Fruit fly (Drosophila melanogaster) whole organism, prepupa: ENCODE data around the gene CG14662.
A peak's percentile ranks its signal among the peaks of the same experiment; 100 is the strongest.

Experiments used
- Blimp-1 ChIP-seq: fragments of 200-800 bp; sonication (Bioruptor generic); optimal IDR thresholded peaks from 3 replicates; lab custom pipeline; 2017; ENCODE audit warnings: missing biosample characterization, missing genetic modification characterization, mild to moderate bottlenecking, moderate library complexity, missing genetic modification reagents
- CG10669 ChIP-seq: fragments of 200-800 bp; sonication (Bioruptor generic); optimal IDR thresholded peaks from 3 replicates; lab custom pipeline; 2018; ENCODE audit warnings: missing biosample characterization, mild to moderate bottlenecking, missing genetic modification characterization, moderate library complexity
- CG11294 ChIP-seq: fragments of 200-800 bp; sonication (Bioruptor generic); IDR thresholded peaks from 2 replicates; pipeline ENCODE4 v1.3.6; 2022; ENCODE audit warnings: missing biosample characterization, missing genetic modification characterization
- CG11762 ChIP-seq: fragments of 200-800 bp; sonication (Bioruptor generic); optimal IDR thresholded peaks from 3 replicates; lab custom pipeline; 2016; ENCODE audit warnings: missing biosample characterization, missing genetic modification characterization; ENCODE audit not compliant: insufficient read depth
- CG11902 ChIP-seq: fragments of 200-800 bp; sonication (Bioruptor generic); optimal IDR thresholded peaks from 3 replicates; lab custom pipeline; 2016; ENCODE audit warnings: missing biosample characterization, missing genetic modification characterization
- CG15336 ChIP-seq: fragments of 200-800 bp; sonication (Bioruptor generic); IDR thresholded peaks from 2 replicates; pipeline ENCODE4 v1.3.6; 2022; ENCODE audit warnings: missing biosample characterization, missing genetic modification characterization
- CG16779 ChIP-seq: fragments of 200-800 bp; sonication (Bioruptor generic); optimal IDR thresholded peaks from 3 replicates; lab custom pipeline; 2017; ENCODE audit warnings: missing biosample characterization, mild to moderate bottlenecking, missing genetic modification characterization
- CG31627 ChIP-seq: fragments of 200-800 bp; sonication (Bioruptor generic); optimal IDR thresholded peaks from 3 replicates; lab custom pipeline; 2016; ENCODE audit warnings: missing biosample characterization, missing genetic modification characterization
- CG32006 ChIP-seq: fragments of 200-800 bp; sonication (Bioruptor generic); optimal IDR thresholded peaks from 3 replicates; lab custom pipeline; 2017; ENCODE audit warnings: missing biosample characterization, mild to moderate bottlenecking, missing genetic modification characterization
- CG34406 ChIP-seq: fragments of 200-800 bp; sonication (Bioruptor generic); optimal IDR thresholded peaks from 3 replicates; lab custom pipeline; 2016; ENCODE audit warnings: missing biosample characterization, missing genetic modification characterization
- CG4318 ChIP-seq: fragments of 200-800 bp; sonication (Bioruptor generic); optimal IDR thresholded peaks from 3 replicates; lab custom pipeline; 2017; ENCODE audit warnings: missing biosample characterization, mild to moderate bottlenecking, missing genetic modification characterization
- CG6163 ChIP-seq: fragments of 200-800 bp; sonication (Bioruptor generic); IDR thresholded peaks from 3 replicates; pipeline ENCODE4 v1.3.6; 2022; ENCODE audit warnings: missing biosample characterization, missing genetic modification characterization
- CG6792 ChIP-seq: fragments of 200-800 bp; sonication (Bioruptor generic); optimal IDR thresholded peaks from 3 replicates; lab custom pipeline; 2016; ENCODE audit warnings: missing biosample characterization, missing genetic modification characterization
- CG6808 ChIP-seq: fragments of 200-800 bp; sonication (Bioruptor generic); optimal IDR thresholded peaks from 3 replicates; lab custom pipeline; 2017; ENCODE audit warnings: missing biosample characterization, missing genetic modification characterization, mild to moderate bottlenecking, moderate library complexity, missing genetic modification reagents
- CG6854 ChIP-seq: fragments of 200-800 bp; sonication (Bioruptor generic); optimal IDR thresholded peaks from 2 replicates; lab custom pipeline; 2017; ENCODE audit warnings: missing biosample characterization, mild to moderate bottlenecking, missing genetic modification characterization
- CG7368 ChIP-seq: fragments of 200-800 bp; sonication (Bioruptor generic); optimal IDR thresholded peaks from 3 replicates; lab custom pipeline; 2016; ENCODE audit warnings: missing biosample characterization, missing genetic modification characterization
- CG8119 ChIP-seq: fragments of 200-800 bp; sonication (Bioruptor generic); IDR thresholded peaks from 3 replicates; pipeline ENCODE4 v1.3.6; 2022; ENCODE audit warnings: missing biosample characterization, missing genetic modification characterization
- CG8319 ChIP-seq: fragments of 200-800 bp; sonication (Bioruptor generic); optimal IDR thresholded peaks from 3 replicates; lab custom pipeline; 2016; ENCODE audit warnings: missing biosample characterization, missing genetic modification characterization
- Eip75B ChIP-seq: fragments of 200-800 bp; sonication (Bioruptor generic); optimal IDR thresholded peaks from 3 replicates; lab custom pipeline; 2016; ENCODE audit warnings: missing biosample characterization, missing genetic modification characterization
- Eip78C ChIP-seq: fragments of 200-800 bp; sonication (Bioruptor generic); peaks from one replicate; lab custom pipeline; 2016; ENCODE audit warnings: missing biosample characterization, missing genetic modification characterization
- Eip93F ChIP-seq: fragments of 200-800 bp; sonication (Bioruptor generic); optimal IDR thresholded peaks from 2 replicates; lab custom pipeline; 2016; ENCODE audit warnings: missing biosample characterization, mild to moderate bottlenecking, missing genetic modification characterization
- Ets21C ChIP-seq: fragments of 200-800 bp; sonication (Bioruptor generic); optimal IDR thresholded peaks from 3 replicates; lab custom pipeline; 2016; ENCODE audit warnings: missing biosample characterization, missing genetic modification characterization
- Ets96B ChIP-seq: fragments of 200-800 bp; optimal IDR thresholded peaks from 2 replicates; lab custom pipeline; 2019; ENCODE audit warnings: missing biosample characterization, mild to moderate bottlenecking, missing genetic modification characterization, moderate library complexity
- Gug ChIP-seq: fragments of 200-800 bp; sonication (Bioruptor generic); IDR thresholded peaks from 2 replicates; pipeline ENCODE4 v1.3.6; 2022; ENCODE audit warnings: missing biosample characterization, missing genetic modification characterization
- Hr38 ChIP-seq: sonication (Bioruptor generic); optimal IDR thresholded peaks from 2 replicates; lab custom pipeline; 2016; ENCODE audit warnings: missing biosample characterization, missing genetic modification characterization
- Lpt ChIP-seq: fragments of 200-800 bp; sonication (Bioruptor generic); optimal IDR thresholded peaks from 3 replicates; lab custom pipeline; 2016; ENCODE audit warnings: missing biosample characterization, missing genetic modification characterization
- Met ChIP-seq: fragments of 200-800 bp; sonication (Bioruptor generic); optimal IDR thresholded peaks from 3 replicates; lab custom pipeline; 2016; ENCODE audit warnings: missing biosample characterization, missing genetic modification characterization
- OdsH ChIP-seq: fragments of 200-800 bp; sonication (Bioruptor generic); optimal IDR thresholded peaks from 3 replicates; lab custom pipeline; 2016; ENCODE audit warnings: missing biosample characterization, missing genetic modification characterization
- Smox ChIP-seq: fragments of 200-800 bp; sonication (Bioruptor generic); optimal IDR thresholded peaks from 3 replicates; lab custom pipeline; 2016; ENCODE audit warnings: missing biosample characterization, missing genetic modification characterization
- Sox102F ChIP-seq: fragments of 200-800 bp; sonication (Bioruptor generic); optimal IDR thresholded peaks from 2 replicates; lab custom pipeline; 2016; ENCODE audit warnings: missing biosample characterization, mild to moderate bottlenecking, missing genetic modification characterization
- Sox15 ChIP-seq: fragments of 200-800 bp; sonication (Bioruptor generic); optimal IDR thresholded peaks from 3 replicates; lab custom pipeline; 2016; ENCODE audit warnings: missing biosample characterization, missing genetic modification characterization
- acj6 ChIP-seq: fragments of 200-800 bp; sonication (Bioruptor generic); optimal IDR thresholded peaks from 3 replicates; lab custom pipeline; 2016; ENCODE audit warnings: missing biosample characterization, missing genetic modification characterization
- cyc ChIP-seq: fragments of 200-800 bp; sonication (Bioruptor generic); optimal IDR thresholded peaks from 3 replicates; lab custom pipeline; 2016; ENCODE audit warnings: missing biosample characterization, missing genetic modification characterization
- dac ChIP-seq: fragments of 200-800 bp; sonication (Bioruptor generic); optimal IDR thresholded peaks from 2 replicates; lab custom pipeline; 2017; ENCODE audit warnings: missing biosample characterization, mild to moderate bottlenecking, missing genetic modification characterization
- dsx ChIP-seq: fragments of 200-800 bp; optimal IDR thresholded peaks from 3 replicates; lab custom pipeline; 2019; ENCODE audit warnings: missing biosample characterization, mild to moderate bottlenecking, missing genetic modification characterization, moderate library complexity; ENCODE audit not compliant: poor library complexity, severe bottlenecking
- eg ChIP-seq: fragments of 200-800 bp; sonication (Bioruptor generic); IDR thresholded peaks from 3 replicates; pipeline ENCODE4 v1.3.6; 2022; ENCODE audit warnings: missing biosample characterization, missing genetic modification characterization
- esn ChIP-seq: fragments of 200-800 bp; sonication (Bioruptor generic); optimal IDR thresholded peaks from 2 replicates; lab custom pipeline; 2016; ENCODE audit warnings: missing biosample characterization, mild to moderate bottlenecking, missing genetic modification characterization, moderate library complexity
- fd85E ChIP-seq: fragments of 200-800 bp; sonication (Bioruptor generic); optimal IDR thresholded peaks from 3 replicates; lab custom pipeline; 2016; ENCODE audit warnings: missing biosample characterization, missing genetic modification characterization
- fkh ChIP-seq: fragments of 200-800 bp; sonication (Bioruptor generic); optimal IDR thresholded peaks from 3 replicates; lab custom pipeline; 2017; ENCODE audit warnings: missing biosample characterization, mild to moderate bottlenecking, missing genetic modification characterization, moderate library complexity
- lz ChIP-seq: fragments of 200-800 bp; sonication (Bioruptor generic); optimal IDR thresholded peaks from 3 replicates; lab custom pipeline; 2016; ENCODE audit warnings: missing biosample characterization, missing genetic modification characterization
- pdm3 ChIP-seq: fragments of 200-800 bp; sonication (Bioruptor generic); optimal IDR thresholded peaks from 3 replicates; lab custom pipeline; 2016; ENCODE audit warnings: missing biosample characterization, missing genetic modification characterization
- salr ChIP-seq, 2 experiments: fragments of 200-800 bp; sonication (Bioruptor generic); optimal IDR thresholded peaks; 3 replicates each; lab custom pipeline; 2016 to 2018; ENCODE audit warnings: missing biosample characterization in 2 of 2, missing genetic modification characterization in 2 of 2, mild to moderate bottlenecking in 1 of 2
- spab ChIP-seq: fragments of 200-800 bp; sonication (Bioruptor generic); optimal IDR thresholded peaks from 2 replicates; lab custom pipeline; 2017; ENCODE audit warnings: missing biosample characterization, mild to moderate bottlenecking, missing genetic modification characterization, missing genetic modification reagents
- svp ChIP-seq: fragments of 200-800 bp; sonication (Bioruptor generic); peaks from one replicate; lab custom pipeline; 2016; ENCODE audit warnings: missing biosample characterization, missing genetic modification characterization
- topi ChIP-seq: fragments of 200-800 bp; sonication (Bioruptor generic); optimal IDR thresholded peaks from 3 replicates; lab custom pipeline; 2016; ENCODE audit warnings: missing biosample characterization, missing genetic modification characterization
- vri ChIP-seq: fragments of 200-800 bp; sonication (Bioruptor generic); optimal IDR thresholded peaks from 3 replicates; lab custom pipeline; 2016; ENCODE audit warnings: missing biosample characterization, mild to moderate bottlenecking, missing genetic modification characterization

Gene CG14662

DNA sequence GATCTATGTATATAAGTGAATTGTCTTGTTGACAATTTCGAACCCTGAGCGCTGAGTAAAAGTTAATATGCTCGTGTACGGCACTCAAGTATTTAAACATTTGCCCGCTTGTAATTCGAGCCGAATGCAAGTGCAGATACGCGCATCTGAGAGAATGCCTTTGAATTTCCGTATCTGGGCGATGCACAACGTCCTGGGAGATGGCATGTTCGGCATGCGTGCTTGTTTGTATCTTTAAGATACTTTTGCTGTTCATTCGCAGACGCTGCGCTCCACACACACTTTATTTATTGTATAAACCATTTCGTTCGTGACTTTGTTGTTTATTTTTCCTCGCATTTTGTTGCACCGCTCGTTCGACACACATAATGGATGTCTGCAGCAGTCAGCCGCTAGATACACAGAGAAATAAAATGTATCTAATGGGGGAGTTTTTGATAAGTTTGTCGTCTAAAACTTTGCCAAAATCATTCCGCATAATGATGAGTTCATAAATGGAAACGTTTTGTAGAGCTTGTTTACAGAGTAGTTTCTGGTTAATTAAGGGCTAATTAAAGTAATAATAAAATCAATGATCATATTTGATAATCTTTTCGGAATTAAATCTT is 10.2 kb downstream of the CG14662 start (continued):
- TF ChIP-seq OdsH (no peak), topi (no peak), CG10669 (GFP tag; lab: Kevin White, UChicago) (peak; percentile 19), Sox15 (GFP tag; lab: Kevin White, UChicago) (no peak), Eip93F (GFP tag; lab: Kevin White, UChicago) (no peak), CG6163 (GFP tag; lab: Robert Waterston, UW) (0 out of 3 replicates have a peak, but pooled peaks have one; percentile 38), CG31627 (GFP tag; lab: Kevin White, UChicago) (no peak), CG8119 (0 out of 3 replicates have a peak, but pooled peaks have one; percentile 37), lz (no peak), CG11294 (GFP tag; lab: Robert Waterston, UW) (no peak), CG6792 (GFP tag; lab: Kevin White, UChicago) (no peak), CG34406 (GFP tag; lab: Kevin White, UChicago) (no peak), cyc (GFP tag; lab: Kevin White, UChicago) (no peak), Smox (GFP tag; lab: Kevin White, UChicago) (no peak), CG11762 (GFP tag; lab: Kevin White, UChicago) (no peak), Sox102F (GFP tag; lab: Kevin White, UChicago) (no peak), CG32006 (GFP tag; lab: Kevin White, UChicago) (peak; percentile 58), fd85E (GFP tag; lab: Kevin White, UChicago) (no peak), CG11902 (GFP tag; lab: Kevin White, UChicago) (no peak), fkh (GFP tag; lab: Kevin White, UChicago) (peak; percentile 19), salr (GFP tag; optimal IDR thresholded peaks at IDR 0.05; lab: Kevin White, UChicago) (peak in 1 of 2 experiments; percentile 47), CG6854 (GFP tag; lab: Kevin White, UChicago) (no peak), Ets21C (GFP tag; lab: Kevin White, UChicago) (no peak), Blimp-1 (no peak), svp (GFP tag; lab: Kevin White, UChicago) (peak; percentile 50), dac (GFP tag; lab: Kevin White, UChicago) (no peak)

DNA sequence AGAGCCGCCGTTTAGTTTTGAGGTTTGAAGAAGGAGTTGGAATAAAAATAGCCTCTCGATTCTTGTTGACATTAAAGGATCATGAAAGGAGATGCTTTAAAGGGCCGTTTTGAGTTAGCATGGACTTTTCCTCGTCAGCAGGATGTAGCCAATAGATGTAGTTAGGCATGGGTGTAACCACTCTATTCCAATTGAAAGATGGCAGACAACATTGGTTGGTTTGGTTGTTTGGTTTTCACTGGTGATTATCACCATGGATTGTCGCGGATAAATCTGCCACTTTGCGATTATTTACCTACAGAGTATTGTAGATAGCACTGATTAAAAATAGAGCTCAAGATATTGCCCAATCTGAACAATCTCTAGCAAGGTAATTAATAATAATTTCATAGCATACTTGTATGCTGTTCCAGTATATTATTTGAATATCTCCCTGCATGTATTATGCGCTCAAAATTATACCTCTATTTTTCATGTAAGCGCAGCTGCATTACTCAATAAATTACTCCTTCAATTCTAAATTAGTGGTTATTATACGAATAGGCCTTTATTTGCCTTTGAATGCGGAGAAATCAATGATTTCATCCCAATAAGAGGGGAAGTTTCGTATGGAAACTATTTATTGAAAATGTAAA is 11.0 kb downstream of the CG14662 start:
- TF ChIP-seq vri (GFP tag; lab: Kevin White, UChicago) = no peak
- peak; percentile 12 for TF ChIP-seq Eip78C (GFP tag; lab: Kevin White, UChicago)

DNA sequence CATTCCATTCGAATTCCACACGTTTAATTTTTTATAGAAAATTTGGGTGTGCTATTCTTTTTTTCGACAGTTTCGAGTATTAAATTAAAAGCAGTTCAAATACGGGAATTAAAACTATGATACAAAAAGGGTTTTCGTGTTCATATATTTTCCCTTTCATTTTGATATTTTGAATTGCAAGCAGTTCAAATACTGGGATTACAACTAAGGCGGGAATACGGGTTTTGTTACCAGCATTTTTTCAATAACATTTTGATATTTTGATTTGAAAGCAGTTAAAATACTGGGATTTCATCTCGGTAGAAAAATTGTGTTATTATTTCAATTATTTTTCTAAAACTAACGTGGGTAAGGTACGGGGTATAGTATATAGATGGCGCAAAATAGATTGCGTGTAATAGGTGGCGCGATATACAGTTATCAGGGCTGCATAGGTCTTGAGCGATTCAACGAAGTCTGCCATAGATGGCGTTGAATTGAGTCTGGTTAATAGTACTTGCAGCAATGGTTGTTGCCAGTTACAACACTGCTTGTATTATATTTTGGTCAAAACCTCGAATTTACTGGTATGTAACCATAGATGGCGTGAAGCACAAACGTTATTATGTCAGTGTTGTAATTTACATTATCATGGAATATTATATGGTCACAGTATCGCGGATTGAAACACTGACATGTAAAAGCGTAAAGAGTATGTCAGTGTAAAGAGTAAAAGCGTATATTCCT is 13.5 kb downstream of the CG14662 start:
- TF ChIP-seq CG7368 (GFP tag; lab: Kevin White, UChicago) (no peak), spab (GFP tag; lab: Kevin White, UChicago) (no peak), esn (GFP tag; lab: Kevin White, UChicago) (peak; percentile 53), fd85E (GFP tag; lab: Kevin White, UChicago) (no peak), Eip75B (no peak), dsx (GFP tag; lab: Kevin White, UChicago) (peak; percentile 8), CG15336 (GFP tag; lab: Robert Waterston, UW) (no peak), eg (GFP tag; lab: Robert Waterston, UW) (no peak), Gug (GFP tag; lab: Robert Waterston, UW) (no peak), Hr38 (GFP tag; lab: Kevin White, UChicago) (no peak), Sox15 (GFP tag; lab: Kevin White, UChicago) (no peak), Ets96B (no peak), CG4318 (GFP tag; lab: Kevin White, UChicago) (no peak), CG6854 (GFP tag; lab: Kevin White, UChicago) (no peak), pdm3 (GFP tag; lab: Kevin White, UChicago) (peak; percentile 17), Met (GFP tag; lab: Kevin White, UChicago) (no peak), Eip78C (GFP tag; lab: Kevin White, UChicago) (peak; percentile 48), Blimp-1 (peak; percentile 59), CG8319 (GFP tag; lab: Kevin White, UChicago) (no peak), fkh (GFP tag; lab: Kevin White, UChicago) (no peak), acj6 (GFP tag; lab: Kevin White, UChicago) (no peak), topi (peak; percentile 25), CG6808 (GFP tag; lab: Kevin White, UChicago) (no peak), CG16779 (no peak), Lpt (no peak)
